Worm (Caenorhabditis elegans) whole organism, young adult: ENCODE results near the gene umps-1.
A peak's percentile ranks its signal among the peaks of the same experiment; 100 is the strongest.

ENCODE experiments used
- B0035.1 ChIP-seq: sonication (generic microtip); optimal IDR thresholded peaks from 2 replicates; lab custom pipeline; 2016; ENCODE audit warnings: missing genetic modification characterization, mild to moderate bottlenecking, missing compliant biosample characterization, missing genotype, missing genetic modification reagents
- F22D6.2 ChIP-seq: sonication (generic microtip); optimal IDR thresholded peaks from 2 replicates; lab custom pipeline; 2016; ENCODE audit warnings: mild to moderate bottlenecking, missing genetic modification characterization, missing compliant biosample characterization
- K11D2.4 ChIP-seq: fragments of 200-800 bp; sonication (Bioruptor generic); IDR thresholded peaks from 2 replicates; pipeline ENCODE4 v1.3.6; 2022; ENCODE audit warnings: missing genetic modification reagents, missing genetic modification characterization, missing compliant biosample characterization
- ZK185.1 ChIP-seq: sonication (generic microtip); optimal IDR thresholded peaks from 2 replicates; lab custom pipeline; 2016; ENCODE audit warnings: mild to moderate bottlenecking, missing genetic modification characterization, missing compliant biosample characterization; ENCODE audit not compliant: poor library complexity, severe bottlenecking
- akir-1 ChIP-seq: fragments of 200-800 bp; sonication (Bioruptor generic); optimal IDR thresholded peaks from 2 replicates; lab custom pipeline; 2018; ENCODE audit warnings: mild to moderate bottlenecking, missing genetic modification characterization, moderate library complexity, missing compliant biosample characterization
- ama-1 ChIP-seq, 3 experiments: fragments of 150-350 bp in 1 of 3; sonication (generic microtip) in 2 of 3; optimal IDR thresholded peaks; 2 replicates each; lab custom pipeline; 2014 to 2018; ENCODE audit warnings: missing biosample characterization in 2 of 3, missing genetic modification characterization in 2 of 3, missing genetic modification reagents in 2 of 3
- attf-5 ChIP-seq: fragments of 200-800 bp; sonication (Bioruptor generic); optimal IDR thresholded peaks from 2 replicates; lab custom pipeline; 2018; ENCODE audit warnings: mild to moderate bottlenecking, missing genetic modification characterization, missing compliant biosample characterization
- bed-2 ChIP-seq: fragments of 200-800 bp; sonication (Bioruptor generic); IDR thresholded peaks from 2 replicates; pipeline ENCODE4 v1.3.6; 2022; ENCODE audit warnings: missing genetic modification reagents, missing genetic modification characterization, missing compliant biosample characterization
- ccch-3 ChIP-seq: fragments of 200-800 bp; sonication (Bioruptor generic); optimal IDR thresholded peaks from 2 replicates; lab custom pipeline; 2018; ENCODE audit warnings: mild to moderate bottlenecking, missing genetic modification characterization, missing compliant biosample characterization
- cebp-2 ChIP-seq: fragments of 200-800 bp; sonication (Bioruptor generic); IDR thresholded peaks from 2 replicates; pipeline ENCODE4 v1.3.6; 2022; ENCODE audit warnings: missing genetic modification characterization, missing compliant biosample characterization
- ceh-27 ChIP-seq: fragments of 200-800 bp; sonication (Bioruptor generic); optimal IDR thresholded peaks from 2 replicates; lab custom pipeline; 2018; ENCODE audit warnings: mild to moderate bottlenecking, missing genetic modification characterization, moderate library complexity, missing compliant biosample characterization
- ceh-91 ChIP-seq: fragments of 200-800 bp; sonication (Bioruptor generic); IDR thresholded peaks from 2 replicates; pipeline ENCODE4 v1.3.6; 2022; ENCODE audit warnings: missing genetic modification reagents, missing genetic modification characterization, missing compliant biosample characterization
- chd-7 ChIP-seq: sonication (generic microtip); optimal IDR thresholded peaks from 2 replicates; lab custom pipeline; 2016; ENCODE audit warnings: mild to moderate bottlenecking, missing genetic modification characterization, moderate library complexity, missing compliant biosample characterization
- die-1 ChIP-seq: sonication (generic microtip); optimal IDR thresholded peaks from 2 replicates; lab custom pipeline; 2016; ENCODE audit warnings: missing genotype, mild to moderate bottlenecking, missing genetic modification characterization, missing compliant biosample characterization
- dox-1 ChIP-seq: fragments of 200-800 bp; sonication (Bioruptor generic); IDR thresholded peaks from 2 replicates; pipeline ENCODE4 v1.3.6; 2022; ENCODE audit warnings: missing genetic modification reagents, missing genetic modification characterization, missing compliant biosample characterization
- egl-44 ChIP-seq: fragments of 200-800 bp; sonication (Bioruptor generic); IDR thresholded peaks from 2 replicates; pipeline ENCODE4 v1.3.6; 2022; ENCODE audit warnings: missing genetic modification reagents, missing genetic modification characterization, missing compliant biosample characterization
- fkh-3 ChIP-seq: sonication (generic microtip); optimal IDR thresholded peaks from 2 replicates; lab custom pipeline; 2016; ENCODE audit warnings: mild to moderate bottlenecking, missing genetic modification characterization, missing compliant biosample characterization
- gei-17 ChIP-seq: fragments of 200-800 bp; sonication (Bioruptor generic); optimal IDR thresholded peaks from 2 replicates; lab custom pipeline; 2018; ENCODE audit warnings: mild to moderate bottlenecking, missing genetic modification characterization, missing compliant biosample characterization
- him-1 ChIP-seq: sonication (generic microtip); optimal IDR thresholded peaks from 2 replicates; lab custom pipeline; 2016; ENCODE audit warnings: missing genotype, missing genetic modification reagents, missing genetic modification characterization, missing compliant biosample characterization
- hlh-26 ChIP-seq: fragments of 200-800 bp; sonication (Bioruptor generic); conservative IDR thresholded peaks from 2 replicates; pipeline ENCODE4 v1.3.6; 2022; ENCODE audit warnings: missing genetic modification reagents, missing genetic modification characterization, missing compliant biosample characterization
- hmg-20 ChIP-seq: fragments of 200-800 bp; sonication (Bioruptor generic); IDR thresholded peaks from 2 replicates; pipeline ENCODE4 v1.3.6; 2022; ENCODE audit warnings: missing genetic modification reagents, missing genetic modification characterization, missing compliant biosample characterization
- lag-1 ChIP-seq: fragments of 200-800 bp; sonication (Bioruptor generic); IDR thresholded peaks from 2 replicates; pipeline ENCODE4 v1.3.6; 2022; ENCODE audit warnings: missing genetic modification reagents, missing genetic modification characterization, missing compliant biosample characterization
- lin-35 ChIP-seq, 3 experiments: fragments of 150-350 bp in 2 of 3; sonication (generic microtip) in 1 of 3; optimal IDR thresholded peaks; 2 replicates each; lab custom pipeline; 2014 to 2018; ENCODE audit warnings: missing biosample characterization in 3 of 3, missing genetic modification characterization in 3 of 3, missing genetic modification reagents in 3 of 3
- lin-40 ChIP-seq: sonication (generic microtip); optimal IDR thresholded peaks from 2 replicates; lab custom pipeline; 2016; ENCODE audit warnings: missing genetic modification characterization, mild to moderate bottlenecking, missing compliant biosample characterization, missing genotype, missing genetic modification reagents
- lsy-27 ChIP-seq: sonication (generic microtip); optimal IDR thresholded peaks from 2 replicates; lab custom pipeline; 2017; ENCODE audit warnings: missing genetic modification characterization, mild to moderate bottlenecking, missing compliant biosample characterization, antibody characterized with exemption, missing genotype, borderline replicate concordance; ENCODE audit not compliant: insufficient read depth
- mel-28 ChIP-seq: sonication (generic microtip); optimal IDR thresholded peaks from 2 replicates; lab custom pipeline; 2016; ENCODE audit warnings: borderline replicate concordance, mild to moderate bottlenecking, missing genetic modification characterization, missing compliant biosample characterization
- nhr-120 ChIP-seq: fragments of 200-800 bp; sonication (Bioruptor generic); IDR thresholded peaks from 2 replicates; pipeline ENCODE4 v1.3.6; 2022; ENCODE audit warnings: missing genetic modification characterization, missing compliant biosample characterization
- nhr-80 ChIP-seq: sonication (generic microtip); optimal IDR thresholded peaks from 2 replicates; lab custom pipeline; 2016; ENCODE audit warnings: missing genetic modification characterization, missing compliant biosample characterization
- repo-1 ChIP-seq: sonication (generic microtip); optimal IDR thresholded peaks from 2 replicates; lab custom pipeline; 2017; ENCODE audit warnings: mild to moderate bottlenecking, missing genetic modification characterization, missing compliant biosample characterization
- rpc-1 ChIP-seq, 2 experiments: fragments of 150-350 bp in 1 of 2; sonication (generic microtip) in 1 of 2; optimal IDR thresholded peaks; 2 replicates each; lab custom pipeline; 2014 to 2018; ENCODE audit warnings: missing biosample characterization in 1 of 2, missing genetic modification characterization in 1 of 2, missing genetic modification reagents in 1 of 2, missing genotype in 1 of 2
- snpc-1.3 ChIP-seq: sonication (generic microtip); optimal IDR thresholded peaks from 2 replicates; lab custom pipeline; 2017; ENCODE audit warnings: missing genetic modification characterization, mild to moderate bottlenecking, missing compliant biosample characterization, antibody characterized with exemption, moderate library complexity, missing genotype, missing genetic modification reagents; ENCODE audit not compliant: insufficient read depth
- snpc-4 ChIP-seq, 5 experiments: fragments of 150-350 bp in 1 of 5; sonication (generic microtip) in 4 of 5; optimal IDR thresholded peaks; 2 replicates each; lab custom pipeline; 2014 to 2018; ENCODE audit warnings: missing genetic modification characterization in 5 of 5, missing biosample characterization in 3 of 5, antibody characterized with exemption in 2 of 5, mild to moderate bottlenecking in 2 of 5, missing compliant biosample characterization in 2 of 5, missing genotype in 2 of 5, moderate library complexity in 2 of 5, missing genetic modification reagents in 1 of 5
- somi-1 ChIP-seq: fragments of 200-800 bp; sonication (Bioruptor generic); optimal IDR thresholded peaks from 2 replicates; lab custom pipeline; 2018; ENCODE audit warnings: mild to moderate bottlenecking, missing genetic modification characterization, missing compliant biosample characterization
- tbx-9 ChIP-seq: sonication (generic microtip); optimal IDR thresholded peaks from 2 replicates; lab custom pipeline; 2016; ENCODE audit warnings: borderline replicate concordance, missing genetic modification characterization, inconsistent platforms, missing compliant biosample characterization
- tlf-1 ChIP-seq: fragments of 200-800 bp; sonication (Bioruptor generic); optimal IDR thresholded peaks from 2 replicates; lab custom pipeline; 2018; ENCODE audit warnings: mild to moderate bottlenecking, missing genetic modification characterization, missing compliant biosample characterization
- unc-62 ChIP-seq: fragments of 150-350 bp; optimal IDR thresholded peaks from 2 replicates; lab custom pipeline; 2014; ENCODE audit warnings: missing biosample characterization, missing genetic modification reagents, missing genetic modification characterization
- xnd-1 ChIP-seq: sonication (generic microtip); optimal IDR thresholded peaks from 2 replicates; lab custom pipeline; 2016; ENCODE audit warnings: missing genotype, missing genetic modification reagents, missing genetic modification characterization, missing compliant biosample characterization
- ztf-22 ChIP-seq: fragments of 200-800 bp; sonication (Bioruptor generic); optimal IDR thresholded peaks from 2 replicates; lab custom pipeline; 2018; ENCODE audit warnings: mild to moderate bottlenecking, missing genetic modification characterization, moderate library complexity, missing compliant biosample characterization
- ztf-25 ChIP-seq: fragments of 200-800 bp; sonication (Bioruptor generic); IDR thresholded peaks from 2 replicates; pipeline ENCODE4 v1.3.6; 2022; ENCODE audit warnings: missing genetic modification reagents, missing genetic modification characterization, missing compliant biosample characterization
- ztf-26 ChIP-seq: sonication (generic microtip); optimal IDR thresholded peaks from 2 replicates; lab custom pipeline; 2017; ENCODE audit warnings: missing genetic modification characterization, missing compliant biosample characterization

Gene umps-1

DNA sequence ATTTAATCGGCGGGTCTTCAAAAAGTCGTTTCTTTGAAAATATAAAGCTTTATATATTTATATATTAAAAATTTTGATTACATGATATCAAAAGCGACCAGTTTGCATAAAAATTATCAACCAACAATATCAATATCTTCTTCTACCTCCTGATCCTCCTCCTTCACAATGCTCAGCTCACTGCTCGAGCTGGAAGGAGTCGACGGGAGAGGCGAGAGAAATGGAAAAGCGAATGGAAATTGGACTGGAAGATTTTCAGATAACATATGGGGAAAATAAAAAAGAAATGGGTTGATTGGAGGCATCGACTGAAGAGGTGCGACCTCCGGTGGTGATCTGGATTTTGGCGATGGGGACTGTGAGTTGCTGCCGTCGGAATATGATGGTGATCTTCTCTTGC lies 17.5 kb downstream of the umps-1 start:
- TF ChIP-seq repo-1 (tag; lab: Kevin White, UChicago) (peak; percentile 21), egl-44 (no peak), tbx-9 (tag; lab: Kevin White, UChicago) (peak; percentile 12), cebp-2 (GFP tag; lab: Robert Waterston, UW) (0 out of 2 replicates have a peak, but pooled peaks have one; percentile 19)

- TF ChIP-seq akir-1 (GFP tag; lab: Kevin White, UChicago) (no peak), nhr-120 (no peak), mel-28 (tag; lab: Kevin White, UChicago) (no peak), hmg-20 (no peak), ama-1 (optimal IDR thresholded peaks at IDR 0.05; lab: Kevin White, UChicago) (peak; percentile 78), ama-1 (GFP tag; optimal IDR thresholded peaks at IDR 0.05; lab: Kevin White, UChicago) (no peak), unc-62 (GFP tag; lab: Kevin White, UChicago) (no peak), tlf-1 (GFP tag; lab: Kevin White, UChicago) (no peak), lag-1 (GFP tag; lab: Robert Waterston, UW) (no peak), fkh-3 (tag; lab: Kevin White, UChicago) (no peak), ztf-25 (GFP tag; lab: Robert Waterston, UW) (no peak), snpc-4 (GFP tag; optimal IDR thresholded peaks at IDR 0.05; lab: Kevin White, UChicago) (no peak), snpc-4 (tag; optimal IDR thresholded peaks at IDR 0.05; lab: Kevin White, UChicago) (no peak), ztf-22 (GFP tag; lab: Kevin White, UChicago) (no peak), tbx-9 (tag; lab: Kevin White, UChicago) (peak; percentile 39), him-1 (tag; lab: Kevin White, UChicago) (no peak), hlh-26 (GFP tag; lab: Robert Waterston, UW) (no peak), ztf-26 (tag; lab: Kevin White, UChicago) (peak; percentile 50), lsy-27 (tag; lab: Kevin White, UChicago) (no peak), lin-40 (tag; lab: Kevin White, UChicago) (peak; percentile 21), ceh-27 (GFP tag; lab: Kevin White, UChicago) (no peak), ZK185.1 (tag; lab: Kevin White, UChicago) (no peak), ceh-91 (GFP tag; lab: Robert Waterston, UW) (no peak), gei-17 (GFP tag; lab: Kevin White, UChicago) (no peak)
Observed at ce11 chrIII:10338992-10339852, 18.2 kb downstream of the umps-1 start.

DNA sequence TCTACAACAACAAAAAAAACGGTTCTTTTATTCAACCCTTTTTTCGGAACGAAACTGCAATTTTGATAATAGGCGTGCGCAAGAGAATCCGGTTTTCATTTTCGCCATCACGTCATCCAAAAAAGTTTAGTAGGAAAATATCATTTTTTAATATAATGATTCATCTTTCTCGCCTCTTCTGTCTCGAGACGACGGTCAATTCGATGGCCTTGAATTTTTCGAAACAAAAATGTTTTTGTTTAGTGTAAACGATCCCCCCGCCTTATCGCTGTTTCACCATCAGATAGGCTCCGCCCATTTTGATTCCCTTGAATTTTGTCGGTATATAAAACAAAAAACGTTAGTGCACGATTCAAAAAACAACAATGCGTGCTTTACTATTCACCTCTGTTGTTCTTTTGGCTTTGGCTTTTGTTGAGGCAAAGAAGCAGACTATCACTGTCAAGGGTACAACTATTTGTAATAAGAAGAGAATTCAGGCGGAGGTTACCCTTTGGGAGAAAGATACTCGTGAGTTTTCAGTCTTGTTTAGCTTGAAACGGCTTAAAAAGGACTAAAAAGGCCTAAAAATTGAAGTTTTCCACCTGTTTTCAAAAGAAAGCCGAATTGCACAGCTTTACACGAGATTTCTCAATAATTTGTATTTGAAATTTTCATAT lies 19.8 kb downstream of the umps-1 start, which contains the start of gene ttr-15:
TSS of gene ttr-15 (plus strand) at position 340 of the 659 bp plus-strand sequence.
- TF ChIP-seq F22D6.2 (no peak), lin-35 (GFP tag; optimal IDR thresholded peaks at IDR 0.05; lab: Kevin White, UChicago) (no peak), snpc-1.3 (no peak), nhr-80 (tag; lab: Kevin White, UChicago) (no peak), dox-1 (no peak), tbx-9 (tag; lab: Kevin White, UChicago) (peak; percentile 71), chd-7 (tag; lab: Kevin White, UChicago) (no peak), bed-2 (GFP tag; lab: Robert Waterston, UW) (no peak), die-1 (tag; lab: Kevin White, UChicago) (no peak), xnd-1 (tag; lab: Kevin White, UChicago) (no peak), B0035.1 (tag; lab: Kevin White, UChicago) (peak; percentile 73), rpc-1 (optimal IDR thresholded peaks at IDR 0.05; lab: Kevin White, UChicago) (no peak), rpc-1 (tag; optimal IDR thresholded peaks at IDR 0.05; lab: Kevin White, UChicago) (no peak), lin-40 (tag; lab: Kevin White, UChicago) (peak; percentile 57), attf-5 (GFP tag; lab: Kevin White, UChicago) (no peak), K11D2.4 (GFP tag; lab: Robert Waterston, UW) (no peak), somi-1 (GFP tag; lab: Kevin White, UChicago) (no peak), unc-62 (GFP tag; lab: Kevin White, UChicago) (no peak), ama-1 (optimal IDR thresholded peaks at IDR 0.05; lab: Kevin White, UChicago) (peak; percentile 92), ama-1 (GFP tag; optimal IDR thresholded peaks at IDR 0.05; lab: Kevin White, UChicago) (peak in 1 of 2 experiments; percentile 6), ccch-3 (no peak), hmg-20 (no peak)
